Worm (Caenorhabditis elegans): ENCODE data around the gene B0285.6.

- TF ChIP-seq pqm-1 (tag; optimal IDR thresholded peaks at IDR 0.05): no peak
- TF ChIP-seq lsy-2 (tag; optimal IDR thresholded peaks at IDR 0.05): no peak
Measured at ce11 chrIII:4391938-4392337, 42.0 kb downstream of the B0285.6 start.

Data from whole organism, L4 larva.